Fruit fly (Drosophila melanogaster): ENCODE measurements around the gene opm.
A peak's percentile ranks its signal among the peaks of the same experiment; 100 is the strongest.

The opm gene

dm6 chrX:15028152-15028551 is 38.1 kb downstream of the opm start:
- no peak for TF ChIP-seq noc (tag; optimal IDR thresholded peaks at IDR 0.05)

dm6 chrX:15026897-15027296 is 39.3 kb downstream of the opm start:
- TF ChIP-seq noc (tag; optimal IDR thresholded peaks at IDR 0.05) = no peak

DNA sequence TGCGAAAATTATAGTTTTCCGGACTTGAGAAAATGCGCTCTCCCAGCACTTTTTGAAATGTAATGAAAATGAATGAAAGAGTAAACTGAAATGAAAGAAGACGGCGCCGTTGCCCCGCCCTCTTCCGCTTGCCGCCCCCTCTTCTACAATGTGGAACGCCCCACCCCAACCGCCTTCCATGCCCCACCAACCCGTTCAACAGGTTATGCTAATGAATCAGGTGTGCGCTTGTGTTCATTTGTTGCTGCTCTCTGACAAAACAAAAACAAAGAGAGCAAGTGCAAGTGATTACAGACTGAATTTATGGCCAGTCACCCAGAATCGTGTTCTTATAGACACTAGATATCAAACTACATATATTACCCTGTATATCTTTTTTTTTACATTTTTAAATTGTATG is 40.5 kb downstream of the opm start:
- TF ChIP-seq noc (tag; optimal IDR thresholded peaks at IDR 0.05) = no peak

dm6 chrX:15024728-15025127 is 41.5 kb downstream of the opm start:
- TF ChIP-seq noc (tag; optimal IDR thresholded peaks at IDR 0.05) = no peak

DNA sequence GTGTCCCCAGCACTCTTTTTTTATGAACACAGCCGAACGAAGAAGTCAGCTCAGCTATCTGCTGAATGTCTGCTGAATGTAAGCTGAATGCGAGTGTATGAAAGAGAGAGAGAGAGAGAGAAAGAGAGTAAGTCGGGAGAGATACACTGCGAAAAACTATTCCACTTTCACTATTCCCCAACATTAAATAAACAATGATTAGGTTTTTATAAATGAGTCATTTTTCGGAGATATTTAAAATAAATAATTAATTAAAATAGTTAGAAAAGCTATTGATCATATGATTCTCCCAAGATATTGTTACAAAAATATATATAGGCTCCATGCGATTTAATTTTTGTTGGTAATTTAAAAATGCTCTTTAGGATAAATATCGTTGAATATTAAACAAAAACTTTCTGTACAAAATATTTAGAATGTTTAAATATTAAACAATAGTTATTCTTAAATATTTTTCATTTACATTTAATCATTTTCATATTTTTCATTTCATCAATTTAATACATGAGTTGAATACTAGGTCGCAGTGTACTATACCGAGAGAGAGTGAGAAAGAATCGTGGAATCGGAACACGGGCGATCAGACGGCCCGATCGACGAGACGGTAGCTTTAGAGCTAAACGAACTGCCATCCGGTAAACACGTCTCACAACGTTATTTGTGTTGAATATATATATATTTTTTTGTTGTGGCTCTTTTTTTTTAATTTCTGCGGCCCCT is 42.2 kb downstream of the opm start, which contains the start of gene be:
TSS of gene be (plus strand) at position 611 of the 720 bp plus-strand sequence.
- peak; percentile 87 for TF ChIP-seq noc (tag; optimal IDR thresholded peaks at IDR 0.05)

DNA sequence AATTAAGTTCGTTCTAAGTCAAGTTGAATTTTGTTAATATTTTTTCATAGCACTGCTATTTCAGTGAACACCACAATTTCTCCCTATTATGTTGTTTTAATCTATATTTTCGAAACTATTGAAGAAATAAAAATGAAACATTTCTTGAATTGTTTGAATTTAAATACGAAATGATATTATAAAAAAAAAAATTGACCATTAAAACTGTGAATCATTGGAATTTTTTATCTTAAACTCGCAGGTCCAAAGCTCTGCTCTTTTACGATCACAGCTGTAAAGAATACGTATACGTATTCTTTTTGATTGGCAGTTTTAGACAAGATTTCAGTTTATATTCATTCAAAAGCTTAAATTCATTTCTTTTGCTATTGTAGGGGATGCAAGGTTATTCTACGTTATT is 42.8 kb downstream of the opm start:
- TF ChIP-seq noc (tag; optimal IDR thresholded peaks at IDR 0.05) = no peak

dm6 chrX:15022219-15022618 is 44.0 kb downstream of the opm start:
- peak; percentile 22 for TF ChIP-seq noc (tag; optimal IDR thresholded peaks at IDR 0.05)

DNA sequence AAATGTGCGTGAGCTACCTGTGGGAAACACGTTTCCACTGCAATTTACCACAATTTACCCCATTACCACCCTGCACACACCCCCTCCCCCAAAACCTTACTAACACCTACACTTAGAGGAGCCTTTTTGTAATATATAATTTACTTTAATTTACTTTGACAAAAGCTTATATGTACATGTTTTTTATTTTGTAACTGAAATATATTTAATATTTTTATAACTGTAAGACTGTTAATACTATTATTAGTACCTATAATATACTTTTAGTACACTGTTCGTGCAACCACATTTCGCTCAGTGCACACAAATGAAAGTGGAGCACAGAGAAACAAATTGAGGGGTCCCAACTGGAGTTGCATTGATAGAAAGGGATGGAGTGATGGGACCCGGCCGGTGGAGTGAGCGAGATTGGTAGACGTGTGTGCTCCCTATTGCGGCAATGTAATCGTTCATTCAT is 45.2 kb downstream of the opm start:
- TF ChIP-seq noc (tag; optimal IDR thresholded peaks at IDR 0.05) = no peak

dm6 chrX:15019413-15019812 is 46.8 kb downstream of the opm start:
- no peak for TF ChIP-seq noc (tag; optimal IDR thresholded peaks at IDR 0.05)
